Worm (Caenorhabditis elegans) whole organism, L3 larva: ENCODE measurements around the gene F13D12.8.
A peak's percentile ranks its signal among the peaks of the same experiment; 100 is the strongest.

Experiments
- R02D3.7 ChIP-seq: fragments of 150-350 bp; optimal IDR thresholded peaks from 2 replicates; lab custom pipeline; 2014; ENCODE audit warnings: missing biosample characterization, missing genetic modification characterization
- aly-2 ChIP-seq: fragments of 150-350 bp; optimal IDR thresholded peaks from 2 replicates; lab custom pipeline; 2014; ENCODE audit warnings: missing biosample characterization, missing genetic modification characterization
- ama-1 ChIP-seq: fragments of 150-350 bp; optimal IDR thresholded peaks from 2 replicates; lab custom pipeline; 2018
- ceh-28 ChIP-seq: fragments of 150-350 bp; optimal IDR thresholded peaks from 2 replicates; lab custom pipeline; 2014; ENCODE audit warnings: missing biosample characterization, missing genetic modification reagents, missing genetic modification characterization
- ceh-9 ChIP-seq: sonication (generic microtip); optimal IDR thresholded peaks from 2 replicates; lab custom pipeline; 2018; ENCODE audit warnings: missing biosample characterization, missing genetic modification characterization
- elt-1 ChIP-seq: fragments of 150-350 bp; optimal IDR thresholded peaks from 2 replicates; lab custom pipeline; 2014; ENCODE audit warnings: missing biosample characterization, missing genetic modification characterization
- elt-2 ChIP-seq: sonication (generic microtip); optimal IDR thresholded peaks from 2 replicates; lab custom pipeline; 2016; ENCODE audit warnings: missing genetic modification reagents, mild to moderate bottlenecking, missing genetic modification characterization, missing compliant biosample characterization
- eor-1 ChIP-seq, 2 experiments: fragments of 150-350 bp; optimal IDR thresholded peaks; 2 replicates each; lab custom pipeline; 2014 to 2018; ENCODE audit warnings: missing biosample characterization in 2 of 2, missing genetic modification characterization in 2 of 2
- fkh-10 ChIP-seq: sonication (generic microtip); optimal IDR thresholded peaks from 2 replicates; lab custom pipeline; 2017; ENCODE audit warnings: missing biosample characterization, missing genetic modification reagents, missing genetic modification characterization
- fos-1 ChIP-seq: fragments of 150-350 bp; optimal IDR thresholded peaks from 2 replicates; lab custom pipeline; 2014; ENCODE audit warnings: missing biosample characterization, missing genetic modification characterization
- jun-1 ChIP-seq: fragments of 150-350 bp; optimal IDR thresholded peaks from 2 replicates; lab custom pipeline; 2014; ENCODE audit warnings: missing biosample characterization, missing genetic modification reagents, missing genetic modification characterization
- lin-15B ChIP-seq: fragments of 150-350 bp; optimal IDR thresholded peaks from 2 replicates; lab custom pipeline; 2014; ENCODE audit warnings: missing biosample characterization, missing genetic modification characterization
- lin-39 ChIP-seq: fragments of 150-350 bp; optimal IDR thresholded peaks from 2 replicates; lab custom pipeline; 2018; ENCODE audit warnings: missing biosample characterization, missing genetic modification reagents, missing genetic modification characterization
- lsy-12 ChIP-seq: sonication (generic microtip); optimal IDR thresholded peaks from 2 replicates; lab custom pipeline; 2016; ENCODE audit warnings: mild to moderate bottlenecking, missing genetic modification characterization, missing compliant biosample characterization
- nfya-1 ChIP-seq: sonication (generic microtip); optimal IDR thresholded peaks from 2 replicates; lab custom pipeline; 2017; ENCODE audit warnings: missing genetic modification characterization, mild to moderate bottlenecking, missing compliant biosample characterization, antibody characterized with exemption, moderate library complexity; ENCODE audit not compliant: insufficient read depth
- nhr-23 ChIP-seq: fragments of 150-350 bp; optimal IDR thresholded peaks from 2 replicates; lab custom pipeline; 2014; ENCODE audit warnings: missing biosample characterization, missing genetic modification reagents, missing genetic modification characterization
- nhr-237 ChIP-seq: fragments of 150-350 bp; optimal IDR thresholded peaks from 2 replicates; lab custom pipeline; 2014; ENCODE audit warnings: missing biosample characterization, missing genetic modification characterization
- nhr-25 ChIP-seq: sonication (generic microtip); optimal IDR thresholded peaks from 2 replicates; lab custom pipeline; 2017; ENCODE audit warnings: missing biosample characterization, missing genetic modification characterization
- nhr-43 ChIP-seq: sonication (generic microtip); optimal IDR thresholded peaks from 2 replicates; lab custom pipeline; 2016; ENCODE audit warnings: mild to moderate bottlenecking, missing genetic modification characterization, missing compliant biosample characterization; ENCODE audit not compliant: poor library complexity, severe bottlenecking
- nhr-67 ChIP-seq: fragments of 150-350 bp; optimal IDR thresholded peaks from 2 replicates; lab custom pipeline; 2014; ENCODE audit warnings: missing biosample characterization, missing genetic modification characterization
- nhr-76 ChIP-seq: fragments of 150-350 bp; sonication (generic microtip); optimal IDR thresholded peaks from 5 replicates; lab custom pipeline; 2014; ENCODE audit warnings: missing biosample characterization, missing genetic modification characterization
- nhr-77 ChIP-seq: fragments of 150-350 bp; optimal IDR thresholded peaks from 2 replicates; lab custom pipeline; 2014; ENCODE audit warnings: missing biosample characterization, missing genetic modification characterization
- pqm-1 ChIP-seq: fragments of 150-350 bp; optimal IDR thresholded peaks from 2 replicates; lab custom pipeline; 2017; ENCODE audit warnings: missing biosample characterization, missing genetic modification characterization, inconsistent platforms
- sea-2 ChIP-seq: fragments of 150-350 bp; sonication (generic microtip); optimal IDR thresholded peaks from 4 replicates; lab custom pipeline; 2014; ENCODE audit warnings: missing biosample characterization, missing genetic modification reagents, missing genetic modification characterization
- skn-1 ChIP-seq: fragments of 150-350 bp; optimal IDR thresholded peaks from 2 replicates; lab custom pipeline; 2014; ENCODE audit warnings: missing biosample characterization, missing genetic modification characterization
- snpc-4 ChIP-seq: fragments of 150-350 bp; optimal IDR thresholded peaks from 2 replicates; lab custom pipeline; 2014; ENCODE audit warnings: missing biosample characterization, missing genetic modification characterization
- tbx-2 ChIP-seq: sonication (generic microtip); optimal IDR thresholded peaks from 2 replicates; lab custom pipeline; 2016; ENCODE audit warnings: mild to moderate bottlenecking, missing genetic modification characterization, missing compliant biosample characterization
- unc-39 ChIP-seq: sonication (generic microtip); optimal IDR thresholded peaks from 4 replicates; lab custom pipeline; 2017; ENCODE audit warnings: missing biosample characterization, missing genetic modification characterization
- unc-62 ChIP-seq: fragments of 150-350 bp; sonication (generic microtip); optimal IDR thresholded peaks from 4 replicates; lab custom pipeline; 2014; ENCODE audit warnings: missing biosample characterization, missing genetic modification reagents, missing genetic modification characterization
- zag-1 ChIP-seq: fragments of 150-350 bp; optimal IDR thresholded peaks from 2 replicates; lab custom pipeline; 2014; ENCODE audit warnings: missing biosample characterization, missing genetic modification characterization
- ztf-4 ChIP-seq: fragments of 150-350 bp; optimal IDR thresholded peaks from 2 replicates; lab custom pipeline; 2014; ENCODE audit warnings: missing biosample characterization, missing genetic modification characterization

F13D12.8 gene

DNA sequence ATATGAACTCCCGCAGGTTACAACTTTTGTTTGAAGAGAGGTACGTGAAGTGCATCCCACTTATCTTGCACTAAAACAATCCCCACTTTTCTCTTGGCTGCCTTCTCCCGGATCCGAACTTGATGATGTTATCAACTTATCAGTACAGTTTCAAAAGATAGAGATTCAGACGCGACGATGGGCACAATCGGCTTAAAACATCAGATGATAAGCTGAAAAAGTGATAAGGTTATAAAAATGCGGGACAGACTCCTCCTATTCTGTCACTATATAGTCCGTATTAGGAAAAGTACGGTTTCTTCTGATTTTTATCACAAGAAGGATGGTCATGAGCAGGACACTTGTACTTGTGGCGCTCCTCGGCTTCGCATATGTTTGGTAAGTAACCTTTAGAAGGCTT lies 6.8 kb upstream of the F13D12.8 start, which contains the start of gene ctsa-1.2:
Gene ctsa-1.2, plus strand, starts transcription at position 160 of the 400 bp plus-strand sequence.
- TF ChIP-seq eor-1 (tag; optimal IDR thresholded peaks at IDR 0.05; lab: Kevin White, UChicago): no peak
- no peak for TF ChIP-seq nhr-76 (tag; lab: Kevin White, UChicago)
- TF ChIP-seq jun-1 (tag; lab: Kevin White, UChicago): no peak
- no peak for TF ChIP-seq ceh-28 (tag; lab: Kevin White, UChicago)
- peak; percentile 94 for TF ChIP-seq elt-2 (tag; lab: Kevin White, UChicago)
- peak; percentile 94 for TF ChIP-seq pqm-1 (tag; lab: Kevin White, UChicago)

DNA sequence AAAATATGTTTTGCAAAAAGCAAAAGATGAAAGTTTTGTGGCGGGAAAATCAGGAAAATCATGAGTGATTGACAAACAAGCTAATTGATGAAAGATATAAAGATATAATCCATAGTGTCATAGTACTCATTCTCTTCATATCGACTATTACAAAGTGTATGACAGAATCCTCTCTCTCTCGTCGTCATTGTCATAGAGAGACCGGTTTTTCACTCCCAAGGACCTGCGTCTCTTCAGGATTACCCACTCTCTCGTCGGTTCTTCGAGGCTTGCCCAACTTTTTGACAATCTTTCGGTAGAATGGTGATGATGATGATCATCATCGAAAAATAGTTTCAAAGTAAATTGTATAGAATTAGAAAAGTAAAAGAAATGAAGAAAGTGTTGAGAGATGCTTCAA lies 5.0 kb upstream of the F13D12.8 start:
- TF ChIP-seq aly-2 (no peak), nhr-76 (tag; lab: Kevin White, UChicago) (no peak), nhr-237 (tag; lab: Kevin White, UChicago) (no peak), R02D3.7 (no peak), sea-2 (GFP tag; lab: Kevin White, UChicago) (no peak), skn-1 (no peak), fos-1 (no peak), zag-1 (no peak), ama-1 (lab: Kevin White, UChicago) (no peak), ceh-28 (tag; lab: Kevin White, UChicago) (no peak), pqm-1 (tag; lab: Kevin White, UChicago) (no peak), nfya-1 (tag; lab: Kevin White, UChicago) (peak; percentile 36), unc-62 (GFP tag; lab: Kevin White, UChicago) (peak; percentile 17), fkh-10 (GFP tag; lab: Kevin White, UChicago) (no peak), lin-15B (tag; lab: Kevin White, UChicago) (no peak), ztf-4 (tag; lab: Kevin White, UChicago) (no peak), nhr-23 (tag; lab: Kevin White, UChicago) (peak; percentile 83), elt-2 (tag; lab: Kevin White, UChicago) (no peak), nhr-43 (tag; lab: Kevin White, UChicago) (peak; percentile 79), lin-39 (no peak), nhr-67 (no peak), nhr-25 (tag; lab: Kevin White, UChicago) (peak; percentile 88)

DNA sequence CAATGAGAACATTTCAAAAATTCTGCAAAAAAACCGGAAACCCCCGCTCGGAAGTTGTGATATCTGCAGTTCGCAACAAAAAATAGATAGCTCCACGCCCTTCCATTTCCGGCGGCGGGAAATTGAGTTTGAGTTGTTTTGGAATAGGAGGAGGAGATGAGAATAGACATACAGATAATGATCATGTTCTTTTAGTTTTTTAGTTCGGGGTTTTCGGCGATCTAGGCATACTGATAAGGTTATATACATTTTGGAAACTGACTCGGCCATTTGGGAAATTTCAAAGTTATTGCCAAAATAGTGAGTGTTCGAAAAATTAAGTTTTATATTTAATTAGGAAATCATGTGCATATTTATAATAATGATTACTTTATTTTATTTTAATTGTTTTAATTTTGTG lies 1.5 kb upstream of the F13D12.8 start:
- TF ChIP-seq R02D3.7 (no peak), unc-39 (no peak), tbx-2 (no peak), elt-1 (tag; lab: Kevin White, UChicago) (peak; percentile 74)
- TF ChIP-seq, all 47 proteins: peak for 1

- TF ChIP-seq nhr-77 (no peak), lsy-12 (tag; lab: Kevin White, UChicago) (peak; percentile 25), elt-2 (tag; lab: Kevin White, UChicago) (peak; percentile 62), nhr-43 (tag; lab: Kevin White, UChicago) (peak; percentile 4), ama-1 (lab: Kevin White, UChicago) (peak; percentile 88)
Measured at ce11 chrII:11731174-11731724, 1.1 kb downstream of the F13D12.8 start.

DNA sequence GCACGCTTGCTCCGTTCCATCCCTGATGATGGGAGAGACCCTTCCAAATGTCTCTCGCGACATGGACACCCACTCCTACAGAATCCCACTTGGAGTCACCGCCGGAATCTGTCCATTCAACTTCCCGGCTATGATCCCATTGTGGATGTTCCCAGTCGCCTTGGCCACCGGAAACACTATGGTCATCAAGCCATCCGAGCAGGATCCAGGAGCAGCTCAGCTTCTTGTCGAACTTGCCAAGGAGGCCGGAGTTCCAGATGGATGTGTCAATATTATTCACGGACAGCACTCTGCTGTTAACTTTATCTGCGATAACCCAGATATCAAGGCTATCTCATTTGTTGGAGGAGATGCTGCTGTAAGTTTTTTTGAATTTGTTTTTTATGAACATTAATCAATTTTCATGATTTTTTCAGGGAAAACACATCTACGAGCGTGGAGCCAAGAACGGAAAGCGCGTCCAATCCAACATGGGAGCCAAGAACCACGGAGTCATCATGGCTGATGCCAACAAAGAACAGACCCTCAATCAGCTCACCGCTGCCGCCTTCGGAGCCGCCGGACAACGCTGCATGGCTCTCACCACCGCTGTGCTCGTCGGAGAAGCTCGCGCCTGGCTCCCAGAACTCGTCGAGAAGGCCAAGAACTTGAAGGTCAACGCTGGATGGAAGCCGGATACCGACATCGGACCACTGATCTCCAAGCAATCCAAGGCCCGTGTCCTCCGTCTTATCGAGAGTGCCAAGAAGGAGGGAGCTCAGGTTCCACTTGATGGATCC lies 2.4 kb downstream of the F13D12.8 start:
- TF ChIP-seq nhr-67 (no peak), snpc-4 (tag; lab: Kevin White, UChicago) (no peak), lin-15B (tag; lab: Kevin White, UChicago) (no peak), ceh-9 (tag; lab: Kevin White, UChicago) (no peak), nfya-1 (tag; lab: Kevin White, UChicago) (no peak)
